Worm (Caenorhabditis elegans): Measurements from ENCODE around the gene W09H1.3.

W09H1.3 gene

DNA sequence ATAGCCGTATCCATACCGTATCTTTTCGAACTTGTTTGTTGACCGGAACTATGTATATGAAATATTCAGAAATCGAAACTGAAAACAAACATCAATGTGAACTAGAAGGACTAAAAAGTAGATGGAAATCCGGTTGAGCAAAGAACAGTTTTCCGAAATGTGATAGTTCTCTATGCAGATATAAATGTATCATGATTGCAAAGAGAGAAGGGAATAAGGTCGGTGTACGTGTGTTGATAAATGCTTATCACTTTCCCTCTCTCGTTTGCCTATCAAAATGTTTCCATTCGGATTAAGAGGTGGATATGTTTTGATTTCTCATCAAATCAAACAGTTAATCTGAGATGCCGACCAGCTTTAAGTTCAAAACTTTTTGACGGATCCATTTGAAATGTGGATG, 36.0 kb upstream of the W09H1.3 start:
- TF ChIP-seq ceh-22 (tag; optimal IDR thresholded peaks at IDR 0.05) (no peak), hlh-13 (GFP tag; optimal IDR thresholded peaks at IDR 0.05) (no peak), T23F11.4 (GFP tag; optimal IDR thresholded peaks at IDR 0.05) (no peak), fkh-6 (tag; optimal IDR thresholded peaks at IDR 0.05) (no peak), lim-6 (tag; optimal IDR thresholded peaks at IDR 0.05) (no peak), zip-5 (tag; optimal IDR thresholded peaks at IDR 0.05) (no peak), hlh-30 (tag; optimal IDR thresholded peaks at IDR 0.05; ENCODE audit: insufficient read depth) (no peak), pat-9 (tag; optimal IDR thresholded peaks at IDR 0.05) (no peak), lin-11 (tag; optimal IDR thresholded peaks at IDR 0.05) (no peak), ceh-2 (tag; optimal IDR thresholded peaks at IDR 0.05) (no peak), ceh-9 (tag; optimal IDR thresholded peaks at IDR 0.05) (no peak), hlh-15 (tag; optimal IDR thresholded peaks at IDR 0.05) (no peak), ceh-14 (tag; optimal IDR thresholded peaks at IDR 0.05) (no peak), pros-1 (tag; optimal IDR thresholded peaks at IDR 0.05) (no peak), dve-1 (tag; optimal IDR thresholded peaks at IDR 0.05) (no peak)

DNA sequence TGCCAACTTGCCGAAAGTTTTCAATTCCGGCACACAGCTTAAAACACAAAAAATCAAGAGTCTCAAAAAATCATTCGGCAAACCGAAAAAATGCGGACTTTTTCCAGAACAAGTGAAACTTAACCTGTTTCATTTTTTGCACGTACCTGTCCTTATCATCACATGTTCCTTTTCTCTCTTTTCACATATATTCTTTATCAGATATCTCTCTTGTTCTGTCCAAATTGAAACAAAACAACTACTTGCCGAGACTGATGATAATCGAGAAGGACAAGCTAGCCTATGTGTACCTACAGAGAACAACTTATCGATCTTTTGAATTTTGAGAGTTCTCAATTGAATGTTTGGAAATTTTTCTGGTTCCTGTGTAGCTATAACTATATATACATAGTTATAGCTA, 34.3 kb upstream of the W09H1.3 start:
- TF ChIP-seq nhr-11 (tag; optimal IDR thresholded peaks at IDR 0.05) (no peak), ztf-16 (tag; optimal IDR thresholded peaks at IDR 0.05) (no peak), ahr-1 (tag; optimal IDR thresholded peaks at IDR 0.05) (no peak)

DNA sequence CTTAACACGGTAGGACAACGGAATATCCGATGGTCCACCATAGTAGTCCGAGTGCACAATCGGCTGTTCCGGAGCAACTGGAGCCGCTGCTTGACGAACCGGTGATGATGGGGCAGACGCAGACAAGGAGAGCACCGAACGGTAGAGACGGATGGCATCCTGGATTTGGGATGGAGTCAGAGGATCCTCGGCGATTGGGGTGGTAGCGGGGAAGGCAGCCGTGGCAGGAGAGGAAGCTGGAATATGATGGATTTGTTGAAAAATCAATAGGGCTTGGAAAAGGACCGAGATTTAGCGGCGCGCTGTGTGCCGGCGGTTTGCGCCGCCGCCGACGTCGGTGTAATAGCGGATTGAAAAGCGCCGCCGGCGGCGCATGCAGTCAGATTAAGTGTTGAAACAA, 31.8 kb upstream of the W09H1.3 start:
- TF ChIP-seq elt-4 (tag; optimal IDR thresholded peaks at IDR 0.05): peak; percentile 64
- no peak for TF ChIP-seq pha-2 (tag; optimal IDR thresholded peaks at IDR 0.05)

DNA sequence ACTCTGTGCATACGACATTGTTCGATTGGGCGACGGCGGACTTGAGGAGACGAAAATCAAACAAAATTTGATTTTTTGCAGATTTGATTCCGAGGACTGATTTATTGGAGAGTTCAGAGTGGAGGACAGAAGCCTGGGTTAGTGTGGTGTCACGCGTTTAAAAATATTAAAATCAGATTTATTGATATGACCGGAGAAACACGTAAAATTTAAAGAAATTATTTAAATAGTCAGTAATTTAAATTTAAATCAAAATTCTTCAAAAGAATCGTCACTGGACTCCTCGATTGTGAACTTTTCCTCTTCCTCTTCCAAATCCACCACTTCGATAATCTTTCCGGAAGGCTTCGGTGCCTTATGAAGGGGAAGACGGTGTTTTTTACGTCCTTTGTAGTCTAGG, 30.9 kb upstream of the W09H1.3 start, which contains the start of gene spe-18:
Gene spe-18, minus strand, starts transcription at position 101 of the 400 bp plus-strand sequence.
- no peak for TF ChIP-seq sox-2 (GFP tag; IDR thresholded peaks at IDR 0.05)
- no peak for TF ChIP-seq C38D4.7 (GFP tag; optimal IDR thresholded peaks at IDR 0.05)
- no peak for TF ChIP-seq pat-9 (tag; optimal IDR thresholded peaks at IDR 0.05)
- TF ChIP-seq hlh-8 (tag; optimal IDR thresholded peaks at IDR 0.05): no peak
- TF ChIP-seq fax-1 (tag; optimal IDR thresholded peaks at IDR 0.05): no peak
- no peak for TF ChIP-seq odd-2 (tag; optimal IDR thresholded peaks at IDR 0.05)
- no peak for TF ChIP-seq K02D7.2 (tag; optimal IDR thresholded peaks at IDR 0.05)
- TF ChIP-seq hlh-13 (GFP tag; optimal IDR thresholded peaks at IDR 0.05): no peak
- TF ChIP-seq dve-1 (tag; optimal IDR thresholded peaks at IDR 0.05): no peak
- no peak for TF ChIP-seq pag-3 (tag; optimal IDR thresholded peaks at IDR 0.05; ENCODE audit: borderline replicate concordance)
- no peak for TF ChIP-seq ceh-22 (tag; optimal IDR thresholded peaks at IDR 0.05)
- TF ChIP-seq ceh-18 (tag; optimal IDR thresholded peaks at IDR 0.05): no peak
- no peak for TF ChIP-seq rnt-1 (tag; optimal IDR thresholded peaks at IDR 0.05)
- TF ChIP-seq nfya-1 (tag; optimal IDR thresholded peaks at IDR 0.05): no peak
- no peak for TF ChIP-seq madf-2 (tag; optimal IDR thresholded peaks at IDR 0.05)

DNA sequence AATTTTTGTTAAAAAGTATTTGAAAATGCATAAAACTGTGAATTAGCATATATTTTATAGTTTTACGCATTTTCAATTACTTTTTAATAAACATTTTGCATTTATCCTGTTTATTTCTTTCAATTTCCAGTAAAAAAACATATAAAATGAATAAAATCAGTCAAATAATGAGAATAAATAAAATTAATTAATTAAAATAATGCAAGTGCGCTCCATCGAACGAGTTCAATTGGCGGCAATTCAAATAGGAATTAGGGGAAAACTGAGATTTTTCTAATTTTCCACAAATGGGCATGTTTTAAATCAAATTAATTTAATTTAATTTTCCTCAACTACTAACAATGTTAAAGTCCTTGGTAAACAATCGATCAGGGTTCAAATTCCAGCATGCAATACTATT, 28.2 kb upstream of the W09H1.3 start:
- TF ChIP-seq Y22D7AL.16 (tag; optimal IDR thresholded peaks at IDR 0.05): no peak
- TF ChIP-seq ceh-34 (tag; optimal IDR thresholded peaks at IDR 0.05): no peak
- no peak for TF ChIP-seq ref-2 (tag; optimal IDR thresholded peaks at IDR 0.05)
- no peak for TF ChIP-seq rnt-1 (tag; optimal IDR thresholded peaks at IDR 0.05)
- TF ChIP-seq ahr-1 (tag; optimal IDR thresholded peaks at IDR 0.05): no peak
- no peak for TF ChIP-seq hlh-30 (tag; optimal IDR thresholded peaks at IDR 0.05; ENCODE audit: insufficient read depth)

DNA sequence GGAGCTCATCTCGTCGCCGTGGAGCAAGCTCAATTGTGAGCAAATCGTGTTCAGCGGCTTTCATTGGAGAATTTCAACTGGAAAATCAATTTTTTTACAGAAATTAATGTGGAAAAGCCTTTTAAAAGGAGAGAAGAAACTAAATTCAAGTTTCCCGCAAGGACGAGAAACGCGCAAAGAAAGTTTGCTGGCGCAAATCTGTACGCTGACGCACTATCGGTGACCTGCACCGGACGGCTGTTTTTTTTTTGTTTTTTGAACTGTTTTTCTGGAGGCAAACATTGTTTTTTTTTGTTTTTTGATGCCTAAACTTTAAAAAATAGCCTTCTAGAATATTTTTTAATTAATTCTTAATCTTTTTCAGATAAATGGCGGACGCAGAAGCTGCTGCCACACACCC, 27.3 kb upstream of the W09H1.3 start, which contains the start of the genes hpr-17 and F32A11.1:
Gene hpr-17, minus strand, starts transcription at position 77 of the 400 bp plus-strand sequence.
Gene F32A11.1, plus strand, starts transcription at position 359 of the 400 bp plus-strand sequence.
- TF ChIP-seq ceh-31 (tag; optimal IDR thresholded peaks at IDR 0.05) (peak; percentile 13), C38D4.7 (GFP tag; optimal IDR thresholded peaks at IDR 0.05) (no peak), unc-42 (tag; optimal IDR thresholded peaks at IDR 0.05) (peak; percentile 40), ceh-18 (tag; optimal IDR thresholded peaks at IDR 0.05) (peak; percentile 26), ceh-2 (tag; optimal IDR thresholded peaks at IDR 0.05) (no peak), ref-2 (tag; optimal IDR thresholded peaks at IDR 0.05) (peak; percentile 40), ceh-6 (GFP tag; optimal IDR thresholded peaks at IDR 0.05) (no peak), ceh-48 (tag; optimal IDR thresholded peaks at IDR 0.05) (no peak), elt-2 (tag; optimal IDR thresholded peaks at IDR 0.05) (peak; percentile 18), nfya-1 (tag; optimal IDR thresholded peaks at IDR 0.05) (peak; percentile 66), ceh-9 (tag; optimal IDR thresholded peaks at IDR 0.05) (no peak), unc-55 (GFP tag; optimal IDR thresholded peaks at IDR 0.05) (peak; percentile 19), zip-5 (tag; optimal IDR thresholded peaks at IDR 0.05) (no peak), madf-2 (tag; optimal IDR thresholded peaks at IDR 0.05) (no peak), ceh-14 (tag; optimal IDR thresholded peaks at IDR 0.05) (no peak), npax-4 (tag; optimal IDR thresholded peaks at IDR 0.05) (no peak)
